Fruit fly (Drosophila melanogaster) whole organism, embryonic: ENCODE data around the gene CG31195.

Experiments
- Bdp1 ChIP-seq: fragments of 200-800 bp; sonication (Bioruptor generic); optimal IDR thresholded peaks from 3 replicates; lab custom pipeline; 2016; ENCODE audit warnings: missing biosample characterization, missing genetic modification characterization
- CG10654 ChIP-seq: fragments of 200-800 bp; sonication (Bioruptor generic); optimal IDR thresholded peaks from 2 replicates; lab custom pipeline; 2016; ENCODE audit warnings: missing biosample characterization, missing genetic modification characterization
- CG11723 ChIP-seq: fragments of 200-800 bp; sonication (Bioruptor generic); optimal IDR thresholded peaks from 2 replicates; lab custom pipeline; 2017; ENCODE audit warnings: missing biosample characterization, mild to moderate bottlenecking, missing genetic modification characterization
- CG14965 ChIP-seq: fragments of 200-800 bp; sonication (Bioruptor generic); optimal IDR thresholded peaks from 2 replicates; lab custom pipeline; 2016; ENCODE audit warnings: missing biosample characterization, missing genetic modification characterization, borderline replicate concordance
- CG17912 ChIP-seq: fragments of 200-800 bp; sonication (Bioruptor generic); optimal IDR thresholded peaks from 2 replicates; lab custom pipeline; 2018; ENCODE audit warnings: missing biosample characterization, mild to moderate bottlenecking, missing genetic modification characterization
- CG2120 ChIP-seq: fragments of 200-800 bp; sonication (Bioruptor generic); optimal IDR thresholded peaks from 3 replicates; lab custom pipeline; 2016; ENCODE audit warnings: missing biosample characterization, missing genetic modification characterization
- CG2678 ChIP-seq: fragments of 200-800 bp; sonication (Bioruptor generic); optimal IDR thresholded peaks from 3 replicates; lab custom pipeline; 2019; ENCODE audit warnings: missing biosample characterization, mild to moderate bottlenecking, missing genetic modification characterization, moderate library complexity
- CG30020 ChIP-seq: fragments of 200-800 bp; optimal IDR thresholded peaks from 2 replicates; lab custom pipeline; 2019; ENCODE audit warnings: missing biosample characterization, mild to moderate bottlenecking, missing genetic modification characterization, moderate library complexity
- CG30403 ChIP-seq: fragments of 200-800 bp; sonication (Bioruptor generic); optimal IDR thresholded peaks from 3 replicates; lab custom pipeline; 2016; ENCODE audit warnings: missing biosample characterization, missing genetic modification characterization
- CG34422 ChIP-seq: fragments of 200-800 bp; sonication (Bioruptor generic); IDR thresholded peaks from 3 replicates; pipeline ENCODE4 v1.3.6; 2022; ENCODE audit warnings: missing biosample characterization, missing genetic modification characterization
- CG4854 ChIP-seq: fragments of 200-800 bp; sonication (Bioruptor generic); optimal IDR thresholded peaks from 2 replicates; lab custom pipeline; 2016; ENCODE audit warnings: missing biosample characterization, missing genetic modification characterization, inconsistent platforms
- CG6254 ChIP-seq: fragments of 200-800 bp; sonication (Bioruptor generic); optimal IDR thresholded peaks from 3 replicates; lab custom pipeline; 2017; ENCODE audit warnings: mild to moderate bottlenecking, missing biosample characterization, missing genetic modification reagents, missing genetic modification characterization
- CG6765 ChIP-seq: fragments of 200-800 bp; sonication (Bioruptor generic); optimal IDR thresholded peaks from 3 replicates; lab custom pipeline; 2017; ENCODE audit warnings: missing biosample characterization, mild to moderate bottlenecking, missing genetic modification characterization
- CG9876 ChIP-seq: fragments of 200-800 bp; sonication (Bioruptor generic); optimal IDR thresholded peaks from 2 replicates; lab custom pipeline; 2016; ENCODE audit warnings: missing biosample characterization, missing genetic modification characterization
- Camta ChIP-seq: fragments of 200-800 bp; sonication (Bioruptor generic); optimal IDR thresholded peaks from 2 replicates; lab custom pipeline; 2016; ENCODE audit warnings: missing biosample characterization, missing genetic modification characterization
- Doc2 ChIP-seq: fragments of 200-800 bp; sonication (Bioruptor generic); IDR thresholded peaks from 2 replicates; pipeline ENCODE4 v1.3.6; 2022; ENCODE audit warnings: missing biosample characterization, missing genetic modification characterization
- Drgx ChIP-seq: fragments of 200-800 bp; sonication (Bioruptor generic); IDR thresholded peaks from 2 replicates; pipeline ENCODE4 v1.3.6; 2022; ENCODE audit warnings: missing biosample characterization, missing genetic modification characterization
- Ets65A ChIP-seq: fragments of 200-800 bp; sonication (Bioruptor generic); peaks from one replicate; lab custom pipeline; 2016; ENCODE audit warnings: missing biosample characterization, missing genetic modification characterization
- Hr39 ChIP-seq: fragments of >200 bp; optimal IDR thresholded peaks from 2 replicates; lab custom pipeline; 2017
- Spps ChIP-seq: fragments of 200-800 bp; sonication (Bioruptor generic); optimal IDR thresholded peaks from 2 replicates; lab custom pipeline; 2018; ENCODE audit warnings: missing biosample characterization, mild to moderate bottlenecking, missing genetic modification characterization
- Usf ChIP-seq: fragments of 200-800 bp; sonication (Bioruptor generic); optimal IDR thresholded peaks from 2 replicates; lab custom pipeline; 2017; ENCODE audit warnings: missing genotype, missing biosample characterization, missing genetic modification characterization
- az2 ChIP-seq: fragments of 200-800 bp; sonication (Bioruptor generic); optimal IDR thresholded peaks from 3 replicates; lab custom pipeline; 2016; ENCODE audit warnings: missing biosample characterization, missing genetic modification characterization
- bowl ChIP-seq: fragments of 200-800 bp; sonication (Bioruptor generic); IDR thresholded peaks from 2 replicates; pipeline ENCODE4 v1.3.6; 2022; ENCODE audit warnings: missing biosample characterization, missing genetic modification characterization
- bsh ChIP-seq, 2 experiments: fragments of 200-800 bp; sonication (Bioruptor generic); optimal IDR thresholded peaks; 2 replicates each; lab custom pipeline; 2017 to 2018; ENCODE audit warnings: mild to moderate bottlenecking in 2 of 2, missing biosample characterization in 2 of 2, missing genetic modification characterization in 2 of 2, moderate library complexity in 1 of 2
- corto ChIP-seq: fragments of 200-800 bp; sonication (Bioruptor generic); optimal IDR thresholded peaks from 2 replicates; lab custom pipeline; 2016; ENCODE audit warnings: missing biosample characterization, mild to moderate bottlenecking, missing genetic modification characterization, moderate library complexity
- crp ChIP-seq, 2 experiments: fragments of 200-800 bp; sonication (Bioruptor generic); optimal IDR thresholded peaks; 2 replicates in 1 of 2; 3 replicates in 1 of 2; lab custom pipeline; 2017; ENCODE audit warnings: missing biosample characterization in 2 of 2, missing genetic modification characterization in 2 of 2, mild to moderate bottlenecking in 1 of 2, moderate library complexity in 1 of 2
- dan ChIP-seq: fragments of 200-800 bp; sonication (Bioruptor generic); IDR thresholded peaks from 2 replicates; pipeline ENCODE4 v1.3.6; 2022; ENCODE audit warnings: missing biosample characterization, missing genetic modification characterization
- gro ChIP-seq: fragments of 200-800 bp; sonication (Bioruptor generic); optimal IDR thresholded peaks from 2 replicates; lab custom pipeline; 2016; ENCODE audit warnings: missing biosample characterization, missing genetic modification characterization
- lab ChIP-seq: fragments of 200-800 bp; sonication (Bioruptor generic); optimal IDR thresholded peaks from 3 replicates; lab custom pipeline; 2017; ENCODE audit warnings: missing biosample characterization, missing genetic modification characterization, mild to moderate bottlenecking, moderate library complexity, missing genetic modification reagents
- lbe ChIP-seq: fragments of 200-800 bp; sonication (Bioruptor generic); optimal IDR thresholded peaks from 2 replicates; lab custom pipeline; 2016; ENCODE audit warnings: missing biosample characterization, mild to moderate bottlenecking, missing genetic modification characterization
- nerfin-1 ChIP-seq: fragments of 200-800 bp; sonication (Bioruptor generic); optimal IDR thresholded peaks from 3 replicates; lab custom pipeline; 2019; ENCODE audit warnings: missing biosample characterization, mild to moderate bottlenecking, missing genetic modification characterization, moderate library complexity
- nom ChIP-seq: fragments of 200-800 bp; sonication (Bioruptor generic); optimal IDR thresholded peaks from 2 replicates; lab custom pipeline; 2017; ENCODE audit warnings: missing biosample characterization, missing genetic modification characterization, mild to moderate bottlenecking, moderate library complexity, missing genetic modification reagents
- odd ChIP-seq: fragments of 200-800 bp; sonication (Bioruptor generic); optimal IDR thresholded peaks from 2 replicates; lab custom pipeline; 2017; ENCODE audit warnings: missing biosample characterization, mild to moderate bottlenecking, missing genetic modification characterization
- sens ChIP-seq: fragments of 200-800 bp; sonication (Bioruptor generic); peaks from one replicate; lab custom pipeline; 2016; ENCODE audit warnings: missing biosample characterization, missing genetic modification characterization
- sens-2 ChIP-seq: fragments of 200-800 bp; sonication (Bioruptor generic); IDR thresholded peaks from 2 replicates; pipeline ENCODE4 v1.3.6; 2022; ENCODE audit warnings: missing biosample characterization, missing genetic modification characterization
- seq ChIP-seq: fragments of 200-800 bp; sonication (Bioruptor generic); IDR thresholded peaks from 2 replicates; pipeline ENCODE4 v1.3.6; 2022; ENCODE audit warnings: missing biosample characterization, missing genetic modification characterization
- slbo ChIP-seq: fragments of 200-800 bp; sonication (Bioruptor generic); IDR thresholded peaks from 2 replicates; pipeline ENCODE4 v1.3.6; 2022; ENCODE audit warnings: missing biosample characterization, missing genetic modification characterization
- slp2 ChIP-seq: fragments of 200-800 bp; sonication (Bioruptor generic); optimal IDR thresholded peaks from 2 replicates; lab custom pipeline; 2016; ENCODE audit warnings: missing biosample characterization, missing genetic modification characterization
- sna ChIP-seq: fragments of 200-800 bp; sonication (Bioruptor generic); IDR thresholded peaks from 2 replicates; pipeline ENCODE4 v1.3.6; 2022; ENCODE audit warnings: missing biosample characterization, missing genetic modification characterization; ENCODE audit not compliant: partially characterized antibody
- sqz ChIP-seq: fragments of 200-800 bp; sonication (Bioruptor generic); optimal IDR thresholded peaks from 3 replicates; lab custom pipeline; 2018; ENCODE audit warnings: missing biosample characterization, mild to moderate bottlenecking, missing genetic modification characterization
- wdn ChIP-seq: fragments of 200-800 bp; sonication (Bioruptor generic); IDR thresholded peaks from 2 replicates; pipeline ENCODE4 v1.3.6; 2022; ENCODE audit warnings: missing biosample characterization, missing genetic modification characterization
- wor ChIP-seq: fragments of 200-800 bp; sonication (Bioruptor generic); IDR thresholded peaks from 2 replicates; pipeline ENCODE4 v1.3.6; 2022; ENCODE audit warnings: missing biosample characterization, missing genetic modification characterization
- yki ChIP-seq: fragments of >200 bp; optimal IDR thresholded peaks from 3 replicates; lab custom pipeline; 2018

The CG31195 gene

dm6 chr3R:20790437-20790836 is 28.3 kb upstream of the CG31195 start:
- TF ChIP-seq sens-2 (GFP tag; lab: Robert Waterston, UW) (no peak), Ets65A (peak; percentile 64), Drgx (GFP tag; lab: Robert Waterston, UW) (peak; percentile 62)
- TF ChIP-seq, all 482 proteins: peak for 2

- TF ChIP-seq nerfin-1 (tag; lab: Kevin White, UChicago): peak; percentile 72
- peak; percentile 62 for TF ChIP-seq sqz (GFP tag; lab: Kevin White, UChicago)
- peak; percentile 37; the same call in 1 of the 2 replicates for TF ChIP-seq seq (GFP tag; lab: Robert Waterston, UW)
- no peak for TF ChIP-seq sna (GFP tag; lab: Robert Waterston, UW)
Measured at dm6 chr3R:20788559-20788958, 26.4 kb upstream of the CG31195 start.

dm6 chr3R:20784436-20785368 is 22.5 kb upstream of the CG31195 start:
- no peak for TF ChIP-seq Doc2
- TF ChIP-seq Spps: no peak
- no peak for TF ChIP-seq odd (GFP tag; lab: Kevin White, UChicago)
- TF ChIP-seq Drgx (GFP tag; lab: Robert Waterston, UW): peak; percentile 72
- no peak for TF ChIP-seq yki (lab: Kevin White, UChicago)
- no peak for TF ChIP-seq Bdp1 (GFP tag; lab: Kevin White, UChicago)
- peak; percentile 77 for TF ChIP-seq nom
- TF ChIP-seq bsh (GFP tag; optimal IDR thresholded peaks at IDR 0.05; lab: Kevin White, UChicago): peak in 1 of 2 experiments; percentile 45
- 0 out of 2 replicates have a peak, but pooled peaks have one; percentile 8 for TF ChIP-seq dan (GFP tag; lab: Robert Waterston, UW)
- TF ChIP-seq CG30403 (GFP tag; lab: Kevin White, UChicago): no peak
- TF ChIP-seq Hr39 (lab: Kevin White, UChicago): peak; percentile 39

- TF ChIP-seq slp2 (GFP tag; lab: Kevin White, UChicago) (no peak), Drgx (GFP tag; lab: Robert Waterston, UW) (peak; percentile 55; the same call in 1 of the 2 replicates), Usf (GFP tag; lab: Kevin White, UChicago) (no peak), Camta (GFP tag; lab: Kevin White, UChicago) (no peak), wdn (no peak), CG11723 (no peak), CG4854 (GFP tag; lab: Kevin White, UChicago) (no peak), nom (peak; percentile 13), CG30020 (no peak), CG14965 (GFP tag; lab: Kevin White, UChicago) (no peak), CG10654 (GFP tag; lab: Kevin White, UChicago) (no peak), CG2678 (tag; lab: Kevin White, UChicago) (no peak), gro (GFP tag; lab: Kevin White, UChicago) (no peak), CG6765 (no peak), wor (GFP tag; lab: Robert Waterston, UW) (no peak), CG6254 (GFP tag; lab: Kevin White, UChicago) (no peak), lbe (GFP tag; lab: Kevin White, UChicago) (peak; percentile 22), odd (GFP tag; lab: Kevin White, UChicago) (no peak), CG34422 (GFP tag; lab: Robert Waterston, UW) (no peak), CG2120 (no peak), CG9876 (no peak), sens (GFP tag; lab: Kevin White, UChicago) (peak; percentile 28), CG17912 (GFP tag; lab: Kevin White, UChicago) (no peak), az2 (GFP tag; lab: Kevin White, UChicago) (no peak), corto (GFP tag; lab: Kevin White, UChicago) (peak; percentile 12), crp (GFP tag; optimal IDR thresholded peaks at IDR 0.05; lab: Kevin White, UChicago) (no peak), lab (GFP tag; lab: Kevin White, UChicago) (no peak), bowl (GFP tag; lab: Robert Waterston, UW) (no peak), slbo (GFP tag; lab: Robert Waterston, UW) (no peak)
Measured at dm6 chr3R:20783714-20784435, 21.7 kb upstream of the CG31195 start.
